Worm (Caenorhabditis elegans) whole organism, mixed stage, embryonic: Measurements from ENCODE around the gene ddo-2.

Source experiments
- M03D4.4 ChIP-seq: sonication (generic microtip); optimal IDR thresholded peaks from 2 replicates; lab custom pipeline; 2017; ENCODE audit warnings: mild to moderate bottlenecking, missing genetic modification characterization, missing compliant biosample characterization
- bed-3 ChIP-seq: fragments of 200-800 bp; sonication (Bioruptor generic); optimal IDR thresholded peaks from 3 replicates; lab custom pipeline; 2018; ENCODE audit warnings: mild to moderate bottlenecking, missing genetic modification characterization, moderate library complexity, missing compliant biosample characterization
- blmp-1 ChIP-seq: fragments of 150-350 bp; optimal IDR thresholded peaks from 2 replicates; lab custom pipeline; 2014; ENCODE audit warnings: missing biosample characterization, missing genetic modification characterization
- ceh-39 ChIP-seq: fragments of 150-350 bp; optimal IDR thresholded peaks from 2 replicates; lab custom pipeline; 2014; ENCODE audit warnings: missing biosample characterization, missing genetic modification characterization
- ceh-43 ChIP-seq: fragments of 200-800 bp; sonication (Bioruptor generic); optimal IDR thresholded peaks from 2 replicates; lab custom pipeline; 2018; ENCODE audit warnings: mild to moderate bottlenecking, missing genetic modification characterization, moderate library complexity, missing compliant biosample characterization
- ces-1 ChIP-seq: fragments of 150-350 bp; optimal IDR thresholded peaks from 2 replicates; lab custom pipeline; 2014; ENCODE audit warnings: missing biosample characterization, missing genetic modification reagents, missing genetic modification characterization
- cnd-1 ChIP-seq: fragments of 200-800 bp; sonication (Bioruptor generic); optimal IDR thresholded peaks from 2 replicates; lab custom pipeline; 2018; ENCODE audit warnings: mild to moderate bottlenecking, missing genetic modification characterization, missing compliant biosample characterization
- drap-1 ChIP-seq: fragments of 200-800 bp; sonication (Bioruptor generic); optimal IDR thresholded peaks from 3 replicates; lab custom pipeline; 2018; ENCODE audit warnings: mild to moderate bottlenecking, missing genetic modification characterization, missing compliant biosample characterization
- elt-1 ChIP-seq: sonication (generic microtip); optimal IDR thresholded peaks from 2 replicates; lab custom pipeline; 2017; ENCODE audit warnings: missing genetic modification characterization, mild to moderate bottlenecking, missing compliant biosample characterization, antibody characterized with exemption, moderate library complexity, borderline replicate concordance; ENCODE audit not compliant: insufficient read depth
- elt-3 ChIP-seq: fragments of 150-350 bp; optimal IDR thresholded peaks from 2 replicates; lab custom pipeline; 2014; ENCODE audit warnings: missing biosample characterization, missing genetic modification characterization
- flh-1 ChIP-seq: fragments of 200-800 bp; sonication (Bioruptor generic); optimal IDR thresholded peaks from 2 replicates; lab custom pipeline; 2018; ENCODE audit warnings: mild to moderate bottlenecking, missing genetic modification characterization, moderate library complexity, missing compliant biosample characterization
- ham-2 ChIP-seq: fragments of 200-800 bp; sonication (Bioruptor generic); optimal IDR thresholded peaks from 2 replicates; lab custom pipeline; 2018; ENCODE audit warnings: mild to moderate bottlenecking, missing genetic modification characterization, missing compliant biosample characterization
- hlh-1 ChIP-seq: fragments of 150-350 bp; optimal IDR thresholded peaks from 2 replicates; lab custom pipeline; 2014; ENCODE audit warnings: missing biosample characterization, missing genetic modification reagents, missing genetic modification characterization
- lin-13 ChIP-seq: fragments of 150-350 bp; optimal IDR thresholded peaks from 2 replicates; lab custom pipeline; 2014; ENCODE audit warnings: missing biosample characterization, missing genetic modification characterization
- lin-32 ChIP-seq: fragments of 200-800 bp; sonication (Bioruptor generic); optimal IDR thresholded peaks from 2 replicates; lab custom pipeline; 2018; ENCODE audit warnings: mild to moderate bottlenecking, missing genetic modification characterization, missing compliant biosample characterization
- lsy-2 ChIP-seq: fragments of 150-350 bp; optimal IDR thresholded peaks from 2 replicates; lab custom pipeline; 2014; ENCODE audit warnings: missing biosample characterization, missing genetic modification characterization
- mab-5 ChIP-seq: fragments of 150-350 bp; optimal IDR thresholded peaks from 2 replicates; lab custom pipeline; 2014; ENCODE audit warnings: missing biosample characterization, missing genetic modification characterization
- mep-1 ChIP-seq: fragments of 150-350 bp; optimal IDR thresholded peaks from 2 replicates; lab custom pipeline; 2017; ENCODE audit warnings: missing biosample characterization, missing genetic modification reagents, missing genetic modification characterization, inconsistent platforms
- mls-2 ChIP-seq: sonication (generic microtip); optimal IDR thresholded peaks from 2 replicates; lab custom pipeline; 2016; ENCODE audit warnings: mild to moderate bottlenecking, missing genetic modification characterization, moderate library complexity, missing compliant biosample characterization
- nhr-12 ChIP-seq: fragments of 150-350 bp; optimal IDR thresholded peaks from 2 replicates; lab custom pipeline; 2014; ENCODE audit warnings: missing biosample characterization, missing genetic modification characterization
- nhr-2 ChIP-seq: fragments of 150-350 bp; optimal IDR thresholded peaks from 2 replicates; lab custom pipeline; 2014; ENCODE audit warnings: missing biosample characterization, missing genetic modification characterization
- nhr-237 ChIP-seq: fragments of 150-350 bp; optimal IDR thresholded peaks from 2 replicates; lab custom pipeline; 2014; ENCODE audit warnings: missing biosample characterization, missing genetic modification characterization
- nhr-28 ChIP-seq: fragments of 150-350 bp; optimal IDR thresholded peaks from 2 replicates; lab custom pipeline; 2014; ENCODE audit warnings: missing biosample characterization, missing genetic modification characterization
- pha-4 ChIP-seq: fragments of 150-350 bp; optimal IDR thresholded peaks from 2 replicates; lab custom pipeline; 2018; ENCODE audit warnings: missing biosample characterization, missing genetic modification reagents, missing genetic modification characterization
- sem-2 ChIP-seq: fragments of 200-800 bp; sonication (Bioruptor generic); optimal IDR thresholded peaks from 2 replicates; lab custom pipeline; 2018; ENCODE audit warnings: mild to moderate bottlenecking, missing genetic modification characterization, missing compliant biosample characterization
- snpc-4 ChIP-seq: fragments of 150-350 bp; optimal IDR thresholded peaks from 2 replicates; lab custom pipeline; 2014; ENCODE audit warnings: missing biosample characterization, missing genetic modification characterization
- sptf-1 ChIP-seq: sonication (generic microtip); optimal IDR thresholded peaks from 2 replicates; lab custom pipeline; 2017; ENCODE audit warnings: mild to moderate bottlenecking, missing genetic modification characterization, moderate library complexity, missing compliant biosample characterization
- tbx-8 ChIP-seq: fragments of 200-800 bp; sonication (Bioruptor generic); optimal IDR thresholded peaks from 2 replicates; lab custom pipeline; 2018; ENCODE audit warnings: mild to moderate bottlenecking, missing genetic modification characterization, moderate library complexity, missing compliant biosample characterization
- unc-120 ChIP-seq: sonication (generic microtip); optimal IDR thresholded peaks from 2 replicates; lab custom pipeline; 2017; ENCODE audit warnings: missing genetic modification characterization, missing compliant biosample characterization; ENCODE audit not compliant: poor library complexity, severe bottlenecking
- unc-39 ChIP-seq: fragments of 150-350 bp; optimal IDR thresholded peaks from 2 replicates; lab custom pipeline; 2014; ENCODE audit warnings: missing biosample characterization, missing genetic modification characterization
- unc-62 ChIP-seq: fragments of 150-350 bp; optimal IDR thresholded peaks from 2 replicates; lab custom pipeline; 2014; ENCODE audit warnings: missing biosample characterization, missing genetic modification reagents, missing genetic modification characterization
- ztf-11 ChIP-seq: fragments of 150-350 bp; optimal IDR thresholded peaks from 2 replicates; lab custom pipeline; 2014; ENCODE audit warnings: missing biosample characterization, missing genetic modification characterization

Gene ddo-2

ce11 chrV:7437985-7438384 lies 2.5 kb upstream of the ddo-2 start, which contains the start of gene F25E5.16:
Gene F25E5.16, plus strand, starts transcription at chrV:7438285.
- no peak for TF ChIP-seq unc-62 (GFP tag; lab: Kevin White, UChicago)
- TF ChIP-seq nhr-237 (tag; lab: Kevin White, UChicago): no peak
- no peak for TF ChIP-seq sem-2 (GFP tag; lab: Kevin White, UChicago)
- no peak for TF ChIP-seq unc-39 (tag; lab: Kevin White, UChicago)
- no peak for TF ChIP-seq mls-2
- no peak for TF ChIP-seq snpc-4 (tag; lab: Kevin White, UChicago)
- no peak for TF ChIP-seq pha-4 (tag; lab: Kevin White, UChicago)
- no peak for TF ChIP-seq ceh-39
- TF ChIP-seq nhr-28 (tag; lab: Kevin White, UChicago): no peak
- no peak for TF ChIP-seq ztf-11 (tag; lab: Kevin White, UChicago)
- TF ChIP-seq flh-1: no peak
- no peak for TF ChIP-seq ceh-43 (GFP tag; lab: Kevin White, UChicago)
- TF ChIP-seq sptf-1 (tag; lab: Kevin White, UChicago): no peak
- no peak for TF ChIP-seq ces-1 (GFP tag; lab: Kevin White, UChicago)

- TF ChIP-seq ham-2 (GFP tag; lab: Kevin White, UChicago) (no peak), flh-1 (no peak), nhr-2 (no peak), unc-120 (tag; lab: Kevin White, UChicago) (no peak), blmp-1 (no peak), elt-3 (tag; lab: Kevin White, UChicago) (no peak), M03D4.4 (no peak)
Measured at ce11 chrV:7437538-7437937, 2.0 kb upstream of the ddo-2 start, which contains the start of gene F25E5.9. Gene F25E5.9, minus strand, starts transcription at chrV:7437919.

- TF ChIP-seq nhr-12 (tag; lab: Kevin White, UChicago) (no peak), unc-120 (tag; lab: Kevin White, UChicago) (no peak), nhr-28 (tag; lab: Kevin White, UChicago) (no peak), lsy-2 (tag; lab: Kevin White, UChicago) (no peak), mep-1 (no peak), ham-2 (GFP tag; lab: Kevin White, UChicago) (no peak), mab-5 (tag; lab: Kevin White, UChicago) (no peak), ces-1 (GFP tag; lab: Kevin White, UChicago) (no peak), nhr-237 (tag; lab: Kevin White, UChicago) (no peak), ceh-43 (GFP tag; lab: Kevin White, UChicago) (no peak), lin-32 (GFP tag; lab: Kevin White, UChicago) (no peak), sptf-1 (tag; lab: Kevin White, UChicago) (no peak), hlh-1 (tag; lab: Kevin White, UChicago) (no peak), sem-2 (GFP tag; lab: Kevin White, UChicago) (no peak), bed-3 (no peak), ceh-39 (no peak)
Measured at ce11 chrV:7436911-7437310, 1.4 kb upstream of the ddo-2 start.

ce11 chrV:7436509-7436908 lies 1.0 kb upstream of the ddo-2 start:
- TF ChIP-seq mep-1 (no peak), snpc-4 (tag; lab: Kevin White, UChicago) (no peak), tbx-8 (no peak), lin-32 (GFP tag; lab: Kevin White, UChicago) (no peak), nhr-12 (tag; lab: Kevin White, UChicago) (no peak), elt-1 (tag; lab: Kevin White, UChicago) (no peak), ceh-39 (no peak), lsy-2 (tag; lab: Kevin White, UChicago) (no peak), sptf-1 (tag; lab: Kevin White, UChicago) (no peak), lin-13 (tag; lab: Kevin White, UChicago) (no peak), cnd-1 (tag; lab: Kevin White, UChicago) (no peak), drap-1 (GFP tag; lab: Kevin White, UChicago) (no peak), blmp-1 (no peak), sem-2 (GFP tag; lab: Kevin White, UChicago) (no peak)
